Fruit fly (Drosophila melanogaster): ENCODE results near the gene SmydA-4.

DNA sequence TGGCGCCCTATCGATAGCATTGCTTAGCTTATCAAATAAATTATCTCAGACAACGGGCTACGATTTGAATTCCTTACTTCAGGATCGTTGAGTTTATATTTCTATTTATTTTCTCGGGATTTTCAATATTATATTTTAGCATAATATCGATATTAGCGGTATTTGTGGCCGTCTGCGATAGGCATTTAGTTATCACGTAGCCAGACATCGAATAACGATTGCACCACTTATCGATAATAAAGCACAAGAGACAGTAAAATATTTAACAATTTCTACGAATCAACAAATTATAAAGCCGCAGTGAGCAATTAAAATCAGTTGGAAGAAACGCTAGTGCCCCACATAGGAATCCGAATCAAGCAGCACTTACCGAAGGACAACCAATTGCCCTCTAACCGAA, 45.6 kb downstream of the SmydA-4 start, which contains the start of gene CG2076:
- TF ChIP-seq CG8478 (optimal IDR thresholded peaks at IDR 0.05) (no peak), CTCF (optimal IDR thresholded peaks at IDR 0.05) (no peak)

All from S2 (cell line).